Worm (Caenorhabditis elegans) whole organism, mixed stage, embryonic: ENCODE results near the gene C05C10.2.

Source experiments
- M03D4.4 ChIP-seq: sonication (generic microtip); optimal IDR thresholded peaks from 2 replicates; lab custom pipeline; 2017; ENCODE audit warnings: mild to moderate bottlenecking, missing genetic modification characterization, missing compliant biosample characterization
- bed-3 ChIP-seq: fragments of 200-800 bp; sonication (Bioruptor generic); optimal IDR thresholded peaks from 3 replicates; lab custom pipeline; 2018; ENCODE audit warnings: mild to moderate bottlenecking, missing genetic modification characterization, moderate library complexity, missing compliant biosample characterization
- blmp-1 ChIP-seq: fragments of 150-350 bp; optimal IDR thresholded peaks from 2 replicates; lab custom pipeline; 2014; ENCODE audit warnings: missing biosample characterization, missing genetic modification characterization
- ceh-39 ChIP-seq: fragments of 150-350 bp; optimal IDR thresholded peaks from 2 replicates; lab custom pipeline; 2014; ENCODE audit warnings: missing biosample characterization, missing genetic modification characterization
- ces-1 ChIP-seq: fragments of 150-350 bp; optimal IDR thresholded peaks from 2 replicates; lab custom pipeline; 2014; ENCODE audit warnings: missing biosample characterization, missing genetic modification reagents, missing genetic modification characterization
- elt-1 ChIP-seq: sonication (generic microtip); optimal IDR thresholded peaks from 2 replicates; lab custom pipeline; 2017; ENCODE audit warnings: missing genetic modification characterization, mild to moderate bottlenecking, missing compliant biosample characterization, antibody characterized with exemption, moderate library complexity, borderline replicate concordance; ENCODE audit not compliant: insufficient read depth
- ham-2 ChIP-seq: fragments of 200-800 bp; sonication (Bioruptor generic); optimal IDR thresholded peaks from 2 replicates; lab custom pipeline; 2018; ENCODE audit warnings: mild to moderate bottlenecking, missing genetic modification characterization, missing compliant biosample characterization
- lin-13 ChIP-seq: fragments of 150-350 bp; optimal IDR thresholded peaks from 2 replicates; lab custom pipeline; 2014; ENCODE audit warnings: missing biosample characterization, missing genetic modification characterization
- lsy-2 ChIP-seq: fragments of 150-350 bp; optimal IDR thresholded peaks from 2 replicates; lab custom pipeline; 2014; ENCODE audit warnings: missing biosample characterization, missing genetic modification characterization
- mab-5 ChIP-seq: fragments of 150-350 bp; optimal IDR thresholded peaks from 2 replicates; lab custom pipeline; 2014; ENCODE audit warnings: missing biosample characterization, missing genetic modification characterization
- mep-1 ChIP-seq: fragments of 150-350 bp; optimal IDR thresholded peaks from 2 replicates; lab custom pipeline; 2017; ENCODE audit warnings: missing biosample characterization, missing genetic modification reagents, missing genetic modification characterization, inconsistent platforms
- nhr-28 ChIP-seq: fragments of 150-350 bp; optimal IDR thresholded peaks from 2 replicates; lab custom pipeline; 2014; ENCODE audit warnings: missing biosample characterization, missing genetic modification characterization
- tbx-8 ChIP-seq: fragments of 200-800 bp; sonication (Bioruptor generic); optimal IDR thresholded peaks from 2 replicates; lab custom pipeline; 2018; ENCODE audit warnings: mild to moderate bottlenecking, missing genetic modification characterization, moderate library complexity, missing compliant biosample characterization
- zip-8 ChIP-seq: fragments of 150-350 bp; optimal IDR thresholded peaks from 2 replicates; lab custom pipeline; 2014; ENCODE audit warnings: missing biosample characterization, missing genetic modification characterization
- ztf-11 ChIP-seq: fragments of 150-350 bp; optimal IDR thresholded peaks from 2 replicates; lab custom pipeline; 2014; ENCODE audit warnings: missing biosample characterization, missing genetic modification characterization

The C05C10.2 gene

DNA sequence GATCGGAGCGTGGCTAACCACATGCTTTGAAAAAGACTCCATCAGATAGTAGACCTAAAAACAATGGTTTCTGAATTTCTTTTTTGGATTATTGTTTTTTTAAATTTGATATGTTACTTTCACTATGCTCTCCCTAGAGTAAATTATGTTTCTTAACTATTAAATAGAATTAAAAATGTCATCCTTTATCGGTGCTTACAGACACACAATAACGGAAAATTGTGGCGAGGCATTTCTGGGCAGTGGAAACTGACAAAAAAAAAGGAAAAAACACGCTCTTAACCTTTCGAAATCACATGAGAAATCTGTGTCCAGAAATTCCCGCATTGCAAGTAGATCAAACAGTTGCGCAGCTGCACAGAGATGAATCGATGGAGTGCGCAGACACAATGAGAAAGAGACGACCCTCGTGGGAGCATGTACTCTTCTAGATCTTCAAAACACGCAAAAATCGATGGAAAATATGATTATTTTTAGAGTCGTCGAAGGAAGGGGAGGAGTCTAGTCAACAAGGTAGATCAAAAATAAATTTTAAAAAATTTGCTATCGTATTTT, 58.1 kb downstream of the C05C10.2 start, which contains the start of gene ZK892.6:
Gene ZK892.6, minus strand, starts transcription at position 51 of the 555 bp plus-strand sequence.
- TF ChIP-seq tbx-8 (GFP tag; lab: Kevin White, UChicago): no peak
- TF ChIP-seq lin-13 (tag; lab: Kevin White, UChicago): no peak
- TF ChIP-seq ham-2 (GFP tag; lab: Kevin White, UChicago): no peak
- no peak for TF ChIP-seq mep-1 (tag; lab: Kevin White, UChicago)
- TF ChIP-seq bed-3 (GFP tag; lab: Kevin White, UChicago): no peak
- no peak for TF ChIP-seq nhr-28 (tag; lab: Kevin White, UChicago)
- no peak for TF ChIP-seq zip-8 (tag; lab: Kevin White, UChicago)
- TF ChIP-seq M03D4.4 (tag; lab: Kevin White, UChicago): no peak
- TF ChIP-seq ztf-11 (tag; lab: Kevin White, UChicago): no peak
- no peak for TF ChIP-seq ces-1 (GFP tag; lab: Kevin White, UChicago)
- no peak for TF ChIP-seq mab-5
- TF ChIP-seq blmp-1: no peak
- TF ChIP-seq lsy-2: no peak
- no peak for TF ChIP-seq ceh-39 (tag; lab: Kevin White, UChicago)
- no peak for TF ChIP-seq elt-1
